Fruit fly (Drosophila melanogaster): ENCODE results near the gene Tango10.

Tango10 gene

dm6 chrX:11685918-11686640, 34.0 kb upstream of the Tango10 start (continued):
- TF ChIP-seq dimm (GFP tag; IDR thresholded peaks at IDR 0.05) (no peak), Hey (tag; optimal IDR thresholded peaks at IDR 0.05) (peak; percentile 15), CG9609 (GFP tag; optimal IDR thresholded peaks at IDR 0.05) (no peak), vvl (GFP tag; IDR thresholded peaks at IDR 0.05) (peak; percentile 67; the same call in 1 of the 2 replicates), zfh1 (GFP tag; IDR thresholded peaks at IDR 0.05) (no peak), sc (optimal IDR thresholded peaks at IDR 0.05) (no peak), sc (GFP tag; optimal IDR thresholded peaks at IDR 0.05) (no peak), mirr (GFP tag; optimal IDR thresholded peaks at IDR 0.05) (peak; percentile 84), CG3281 (GFP tag; optimal IDR thresholded peaks at IDR 0.05) (peak; percentile 66), Ssrp (tag; optimal IDR thresholded peaks at IDR 0.05) (no peak), pros (GFP tag; optimal IDR thresholded peaks at IDR 0.05) (peak; percentile 65), dm (GFP tag; optimal IDR thresholded peaks at IDR 0.05) (no peak), Six4 (GFP tag; optimal IDR thresholded peaks at IDR 0.05) (no peak), pfk (GFP tag; optimal IDR thresholded peaks at IDR 0.05) (peak; percentile 51), CG2120 (GFP tag; optimal IDR thresholded peaks at IDR 0.05) (peak; percentile 19), CG1529 (GFP tag; optimal IDR thresholded peaks at IDR 0.05) (no peak), tx (GFP tag; optimal IDR thresholded peaks at IDR 0.05) (no peak), CG31224 (GFP tag; IDR thresholded peaks at IDR 0.05) (no peak), caup (GFP tag; optimal IDR thresholded peaks at IDR 0.05; ENCODE audit: severe bottlenecking) (peak; percentile 71), CG1233 (GFP tag; optimal IDR thresholded peaks at IDR 0.05) (no peak), CG30020 (tag; optimal IDR thresholded peaks at IDR 0.05) (no peak), CG9727 (GFP tag; optimal IDR thresholded peaks at IDR 0.05) (peak; percentile 5), Chrac-16 (GFP tag; optimal IDR thresholded peaks at IDR 0.05) (no peak), CG14050 (GFP tag; IDR thresholded peaks at IDR 0.05) (no peak), CG2199 (GFP tag; IDR thresholded peaks at IDR 0.05) (no peak), CG15269 (tag; optimal IDR thresholded peaks at IDR 0.05) (peak; percentile 55), CG9797 (GFP tag; optimal IDR thresholded peaks at IDR 0.05) (no peak), unc-4 (GFP tag; IDR thresholded peaks at IDR 0.05; ENCODE audit: partially characterized antibody) (0 out of 2 replicates have a peak, but pooled peaks have one; percentile 37), tna (GFP tag; IDR thresholded peaks at IDR 0.05; ENCODE audit: partially characterized antibody) (no peak), CG7357 (GFP tag; IDR thresholded peaks at IDR 0.05) (no peak), sob (GFP tag; IDR thresholded peaks at IDR 0.05) (peak; percentile 49; the same call in 1 of the 2 replicates), CG15601 (tag; optimal IDR thresholded peaks at IDR 0.05) (peak; percentile 33), Kr (GFP tag; optimal IDR thresholded peaks at IDR 0.05) (no peak), Oli (tag; optimal IDR thresholded peaks at IDR 0.05) (no peak), fd102C (GFP tag; optimal IDR thresholded peaks at IDR 0.05) (no peak), CG16863 (GFP tag; optimal IDR thresholded peaks at IDR 0.05) (peak; percentile 7), Dfd (GFP tag; optimal IDR thresholded peaks at IDR 0.05) (no peak), CG7928 (GFP tag; optimal IDR thresholded peaks at IDR 0.05) (no peak), chinmo (GFP tag; IDR thresholded peaks at IDR 0.05; ENCODE audit: partially characterized antibody) (peak; percentile 87; the same call in 2 of the 4 replicates), Lhr (GFP tag; optimal IDR thresholded peaks at IDR 0.05) (no peak), HLH4C (GFP tag; IDR thresholded peaks at IDR 0.05; ENCODE audit: partially characterized antibody) (no peak), CG14710 (tag; optimal IDR thresholded peaks at IDR 0.05) (no peak), Hmx (GFP tag; optimal IDR thresholded peaks at IDR 0.05) (no peak), CG2712 (tag; optimal IDR thresholded peaks at IDR 0.05) (no peak), CG8388 (GFP tag; optimal IDR thresholded peaks at IDR 0.05) (no peak), cg (GFP tag; optimal IDR thresholded peaks at IDR 0.05) (peak; percentile 24), Lpt (GFP tag; optimal IDR thresholded peaks at IDR 0.05) (no peak), CG31388 (GFP tag; optimal IDR thresholded peaks at IDR 0.05) (no peak), btn (GFP tag; optimal IDR thresholded peaks at IDR 0.05) (no peak), B-H2 (GFP tag; optimal IDR thresholded peaks at IDR 0.05) (peak; percentile 50)
